Fruit fly (Drosophila melanogaster) whole organism, prepupa: ENCODE data around the gene Ccn.

Experiments used
- CG10631 ChIP-seq: fragments of 200-800 bp; sonication (Bioruptor generic); optimal IDR thresholded peaks from 2 replicates; lab custom pipeline; 2016; ENCODE audit warnings: missing biosample characterization, missing genetic modification characterization
- CG10669 ChIP-seq: fragments of 200-800 bp; sonication (Bioruptor generic); optimal IDR thresholded peaks from 3 replicates; lab custom pipeline; 2018; ENCODE audit warnings: missing biosample characterization, mild to moderate bottlenecking, missing genetic modification characterization, moderate library complexity
- CG11294 ChIP-seq: fragments of 200-800 bp; sonication (Bioruptor generic); IDR thresholded peaks from 2 replicates; pipeline ENCODE4 v1.3.6; 2022; ENCODE audit warnings: missing biosample characterization, missing genetic modification characterization
- CG1621 ChIP-seq: fragments of 200-800 bp; sonication (Bioruptor generic); optimal IDR thresholded peaks from 3 replicates; lab custom pipeline; 2018; ENCODE audit warnings: missing biosample characterization, mild to moderate bottlenecking, missing genetic modification characterization
- CG31627 ChIP-seq: fragments of 200-800 bp; sonication (Bioruptor generic); optimal IDR thresholded peaks from 3 replicates; lab custom pipeline; 2016; ENCODE audit warnings: missing biosample characterization, missing genetic modification characterization
- CG32006 ChIP-seq: fragments of 200-800 bp; sonication (Bioruptor generic); optimal IDR thresholded peaks from 3 replicates; lab custom pipeline; 2017; ENCODE audit warnings: missing biosample characterization, mild to moderate bottlenecking, missing genetic modification characterization
- CG34406 ChIP-seq: fragments of 200-800 bp; sonication (Bioruptor generic); optimal IDR thresholded peaks from 3 replicates; lab custom pipeline; 2016; ENCODE audit warnings: missing biosample characterization, missing genetic modification characterization
- CG6276 ChIP-seq: fragments of 200-800 bp; sonication (Bioruptor generic); optimal IDR thresholded peaks from 2 replicates; lab custom pipeline; 2017; ENCODE audit warnings: missing biosample characterization, mild to moderate bottlenecking, missing genetic modification characterization
- CG6792 ChIP-seq: fragments of 200-800 bp; sonication (Bioruptor generic); optimal IDR thresholded peaks from 3 replicates; lab custom pipeline; 2016; ENCODE audit warnings: missing biosample characterization, missing genetic modification characterization
- CG6808 ChIP-seq: fragments of 200-800 bp; sonication (Bioruptor generic); optimal IDR thresholded peaks from 3 replicates; lab custom pipeline; 2017; ENCODE audit warnings: missing biosample characterization, missing genetic modification characterization, mild to moderate bottlenecking, moderate library complexity, missing genetic modification reagents
- CG7368 ChIP-seq: fragments of 200-800 bp; sonication (Bioruptor generic); optimal IDR thresholded peaks from 3 replicates; lab custom pipeline; 2016; ENCODE audit warnings: missing biosample characterization, missing genetic modification characterization
- CG8319 ChIP-seq: fragments of 200-800 bp; sonication (Bioruptor generic); optimal IDR thresholded peaks from 3 replicates; lab custom pipeline; 2016; ENCODE audit warnings: missing biosample characterization, missing genetic modification characterization
- CG8632 ChIP-seq: fragments of 200-800 bp; sonication (Bioruptor generic); optimal IDR thresholded peaks from 3 replicates; lab custom pipeline; 2016; ENCODE audit warnings: missing biosample characterization, missing genetic modification characterization
- Eip75B ChIP-seq: fragments of 200-800 bp; sonication (Bioruptor generic); optimal IDR thresholded peaks from 3 replicates; lab custom pipeline; 2016; ENCODE audit warnings: missing biosample characterization, missing genetic modification characterization
- Eip78C ChIP-seq: fragments of 200-800 bp; sonication (Bioruptor generic); peaks from one replicate; lab custom pipeline; 2016; ENCODE audit warnings: missing biosample characterization, missing genetic modification characterization
- Eip93F ChIP-seq: fragments of 200-800 bp; sonication (Bioruptor generic); optimal IDR thresholded peaks from 2 replicates; lab custom pipeline; 2016; ENCODE audit warnings: missing biosample characterization, mild to moderate bottlenecking, missing genetic modification characterization
- Ets21C ChIP-seq: fragments of 200-800 bp; sonication (Bioruptor generic); optimal IDR thresholded peaks from 3 replicates; lab custom pipeline; 2016; ENCODE audit warnings: missing biosample characterization, missing genetic modification characterization
- Ets96B ChIP-seq: fragments of 200-800 bp; optimal IDR thresholded peaks from 2 replicates; lab custom pipeline; 2019; ENCODE audit warnings: missing biosample characterization, mild to moderate bottlenecking, missing genetic modification characterization, moderate library complexity
- Gug ChIP-seq: fragments of 200-800 bp; sonication (Bioruptor generic); IDR thresholded peaks from 2 replicates; pipeline ENCODE4 v1.3.6; 2022; ENCODE audit warnings: missing biosample characterization, missing genetic modification characterization
- Hr38 ChIP-seq: sonication (Bioruptor generic); optimal IDR thresholded peaks from 2 replicates; lab custom pipeline; 2016; ENCODE audit warnings: missing biosample characterization, missing genetic modification characterization
- Hr4 ChIP-seq: fragments of 200-800 bp; sonication (Bioruptor generic); optimal IDR thresholded peaks from 3 replicates; lab custom pipeline; 2016; ENCODE audit warnings: missing biosample characterization, missing genetic modification characterization
- Lpt ChIP-seq: fragments of 200-800 bp; sonication (Bioruptor generic); optimal IDR thresholded peaks from 3 replicates; lab custom pipeline; 2016; ENCODE audit warnings: missing biosample characterization, missing genetic modification characterization
- Met ChIP-seq: fragments of 200-800 bp; sonication (Bioruptor generic); optimal IDR thresholded peaks from 3 replicates; lab custom pipeline; 2016; ENCODE audit warnings: missing biosample characterization, missing genetic modification characterization
- OdsH ChIP-seq: fragments of 200-800 bp; sonication (Bioruptor generic); optimal IDR thresholded peaks from 3 replicates; lab custom pipeline; 2016; ENCODE audit warnings: missing biosample characterization, missing genetic modification characterization
- Sox102F ChIP-seq: fragments of 200-800 bp; sonication (Bioruptor generic); optimal IDR thresholded peaks from 2 replicates; lab custom pipeline; 2016; ENCODE audit warnings: missing biosample characterization, mild to moderate bottlenecking, missing genetic modification characterization
- Sox14 ChIP-seq: fragments of 200-800 bp; sonication (Bioruptor generic); optimal IDR thresholded peaks from 3 replicates; lab custom pipeline; 2016; ENCODE audit warnings: missing biosample characterization, missing genetic modification characterization
- Sox15 ChIP-seq: fragments of 200-800 bp; sonication (Bioruptor generic); optimal IDR thresholded peaks from 3 replicates; lab custom pipeline; 2016; ENCODE audit warnings: missing biosample characterization, missing genetic modification characterization
- acj6 ChIP-seq: fragments of 200-800 bp; sonication (Bioruptor generic); optimal IDR thresholded peaks from 3 replicates; lab custom pipeline; 2016; ENCODE audit warnings: missing biosample characterization, missing genetic modification characterization
- cyc ChIP-seq: fragments of 200-800 bp; sonication (Bioruptor generic); optimal IDR thresholded peaks from 3 replicates; lab custom pipeline; 2016; ENCODE audit warnings: missing biosample characterization, missing genetic modification characterization
- dac ChIP-seq: fragments of 200-800 bp; sonication (Bioruptor generic); optimal IDR thresholded peaks from 2 replicates; lab custom pipeline; 2017; ENCODE audit warnings: missing biosample characterization, mild to moderate bottlenecking, missing genetic modification characterization
- dsx ChIP-seq: fragments of 200-800 bp; optimal IDR thresholded peaks from 3 replicates; lab custom pipeline; 2019; ENCODE audit warnings: missing biosample characterization, mild to moderate bottlenecking, missing genetic modification characterization, moderate library complexity; ENCODE audit not compliant: poor library complexity, severe bottlenecking
- eg ChIP-seq: fragments of 200-800 bp; sonication (Bioruptor generic); IDR thresholded peaks from 3 replicates; pipeline ENCODE4 v1.3.6; 2022; ENCODE audit warnings: missing biosample characterization, missing genetic modification characterization
- fd85E ChIP-seq: fragments of 200-800 bp; sonication (Bioruptor generic); optimal IDR thresholded peaks from 3 replicates; lab custom pipeline; 2016; ENCODE audit warnings: missing biosample characterization, missing genetic modification characterization
- fkh ChIP-seq: fragments of 200-800 bp; sonication (Bioruptor generic); optimal IDR thresholded peaks from 3 replicates; lab custom pipeline; 2017; ENCODE audit warnings: missing biosample characterization, mild to moderate bottlenecking, missing genetic modification characterization, moderate library complexity
- lz ChIP-seq: fragments of 200-800 bp; sonication (Bioruptor generic); optimal IDR thresholded peaks from 3 replicates; lab custom pipeline; 2016; ENCODE audit warnings: missing biosample characterization, missing genetic modification characterization
- net ChIP-seq: fragments of 200-800 bp; sonication (Bioruptor generic); optimal IDR thresholded peaks from 3 replicates; lab custom pipeline; 2016; ENCODE audit warnings: missing biosample characterization, missing genetic modification characterization
- pdm3 ChIP-seq: fragments of 200-800 bp; sonication (Bioruptor generic); optimal IDR thresholded peaks from 3 replicates; lab custom pipeline; 2016; ENCODE audit warnings: missing biosample characterization, missing genetic modification characterization
- salr ChIP-seq, 2 experiments: fragments of 200-800 bp; sonication (Bioruptor generic); optimal IDR thresholded peaks; 3 replicates each; lab custom pipeline; 2016 to 2018; ENCODE audit warnings: missing biosample characterization in 2 of 2, missing genetic modification characterization in 2 of 2, mild to moderate bottlenecking in 1 of 2
- ss ChIP-seq, 2 experiments: fragments of 200-800 bp; sonication (Bioruptor generic); optimal IDR thresholded peaks; 2 replicates in 1 of 2; 3 replicates in 1 of 2; lab custom pipeline; 2017 to 2018; ENCODE audit warnings: mild to moderate bottlenecking in 2 of 2, missing biosample characterization in 2 of 2, missing genetic modification characterization in 2 of 2, moderate library complexity in 1 of 2
- svp ChIP-seq: fragments of 200-800 bp; sonication (Bioruptor generic); peaks from one replicate; lab custom pipeline; 2016; ENCODE audit warnings: missing biosample characterization, missing genetic modification characterization
- vri ChIP-seq: fragments of 200-800 bp; sonication (Bioruptor generic); optimal IDR thresholded peaks from 3 replicates; lab custom pipeline; 2016; ENCODE audit warnings: missing biosample characterization, mild to moderate bottlenecking, missing genetic modification characterization

Gene Ccn

DNA sequence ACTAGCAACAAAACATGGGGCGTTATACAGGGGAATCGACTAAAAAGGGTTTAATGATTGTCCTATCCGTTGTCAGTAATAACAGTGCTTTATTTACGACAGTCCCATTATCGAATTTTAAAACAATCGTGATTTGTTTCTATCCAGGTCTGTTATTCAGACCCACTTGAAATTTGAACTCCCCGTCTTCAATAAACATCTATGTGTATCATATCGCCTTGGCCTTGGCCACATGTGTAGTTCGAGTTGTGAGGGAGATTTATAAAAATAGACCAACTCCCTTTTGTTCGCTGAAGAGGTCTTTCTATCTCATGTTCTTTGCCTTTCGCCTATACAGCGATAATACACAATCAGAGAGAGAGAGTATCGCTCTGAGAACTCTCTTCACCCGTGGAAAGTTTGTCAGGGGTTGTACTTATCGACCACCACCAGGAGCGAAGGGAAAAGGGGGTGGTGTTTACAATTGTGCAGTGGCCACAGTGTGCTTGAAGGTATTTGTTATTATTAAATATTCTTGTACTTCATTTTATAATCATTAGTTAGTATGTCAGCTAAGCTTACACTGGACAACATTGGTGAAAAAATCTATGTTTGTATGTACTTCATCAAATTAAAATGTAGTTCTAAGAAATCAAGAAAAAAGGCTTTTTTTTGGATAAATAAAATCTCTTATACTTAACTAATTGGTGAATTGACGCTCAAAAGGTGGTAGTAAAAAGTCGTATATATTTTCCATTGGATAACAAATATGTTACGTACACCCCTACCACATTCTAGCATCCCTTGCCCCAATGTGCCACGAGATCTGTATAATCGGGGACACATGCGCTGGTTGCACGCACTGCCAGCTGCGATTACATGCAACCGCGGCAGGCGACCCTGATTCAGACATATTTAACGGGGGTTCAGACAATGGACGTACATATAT is 67.6 kb downstream of the Ccn start (continued):
- TF ChIP-seq Sox15 (GFP tag; lab: Kevin White, UChicago), result peak; percentile 60
- TF ChIP-seq fd85E (GFP tag; lab: Kevin White, UChicago), result peak; percentile 38
- TF ChIP-seq svp (GFP tag; lab: Kevin White, UChicago), result peak; percentile 93
- peak; percentile 36 to 77 for TF ChIP-seq salr (GFP tag; optimal IDR thresholded peaks at IDR 0.05; lab: Kevin White, UChicago)
- TF ChIP-seq ss (GFP tag; optimal IDR thresholded peaks at IDR 0.05; lab: Kevin White, UChicago), result peak; percentile 71 to 85
- TF ChIP-seq CG32006, result peak; percentile 82
- peak; percentile 52 for TF ChIP-seq CG7368
- peak; percentile 43; the same call in 1 of the 2 replicates for TF ChIP-seq Gug (GFP tag; lab: Robert Waterston, UW)
- TF ChIP-seq OdsH (GFP tag; lab: Kevin White, UChicago), result peak; percentile 77
- peak; percentile 71 for TF ChIP-seq CG1621 (tag; lab: Kevin White, UChicago)
- peak; percentile 28 for TF ChIP-seq vri (GFP tag; lab: Kevin White, UChicago)
- peak; percentile 80 for TF ChIP-seq Met (GFP tag; lab: Kevin White, UChicago)
- TF ChIP-seq Eip93F (GFP tag; lab: Kevin White, UChicago), result no peak
- TF ChIP-seq Ets21C, result peak; percentile 59
- peak; percentile 71 for TF ChIP-seq pdm3
- peak; percentile 69 for TF ChIP-seq net (GFP tag; lab: Kevin White, UChicago)
- peak; percentile 72 for TF ChIP-seq CG31627 (GFP tag; lab: Kevin White, UChicago)
- peak; percentile 64 for TF ChIP-seq Lpt
- no peak for TF ChIP-seq dac
- peak; percentile 69 for TF ChIP-seq cyc (GFP tag; lab: Kevin White, UChicago)
- peak; percentile 83 for TF ChIP-seq CG6808 (GFP tag; lab: Kevin White, UChicago)
- TF ChIP-seq Hr38 (GFP tag; lab: Kevin White, UChicago), result no peak
- TF ChIP-seq fkh (GFP tag; lab: Kevin White, UChicago), result peak; percentile 57
- peak; percentile 68 for TF ChIP-seq CG6276 (GFP tag; lab: Kevin White, UChicago)
- TF ChIP-seq Hr4, result peak; percentile 72
- peak; percentile 74 for TF ChIP-seq CG34406 (GFP tag; lab: Kevin White, UChicago)
- no peak for TF ChIP-seq CG11294
- peak; percentile 81 for TF ChIP-seq Eip75B
- TF ChIP-seq eg (GFP tag; lab: Robert Waterston, UW), result peak; percentile 51; the same call in 2 of the 3 replicates
- peak; percentile 85 for TF ChIP-seq Ets96B (tag; lab: Kevin White, UChicago)
- TF ChIP-seq CG8319, result peak; percentile 68
- peak; percentile 69 for TF ChIP-seq Sox102F (GFP tag; lab: Kevin White, UChicago)
- TF ChIP-seq CG8632 (GFP tag; lab: Kevin White, UChicago), result peak; percentile 78
- peak; percentile 93 for TF ChIP-seq Eip78C (GFP tag; lab: Kevin White, UChicago)
- peak; percentile 79 for TF ChIP-seq CG6792 (GFP tag; lab: Kevin White, UChicago)
- peak; percentile 75 for TF ChIP-seq acj6 (GFP tag; lab: Kevin White, UChicago)

DNA sequence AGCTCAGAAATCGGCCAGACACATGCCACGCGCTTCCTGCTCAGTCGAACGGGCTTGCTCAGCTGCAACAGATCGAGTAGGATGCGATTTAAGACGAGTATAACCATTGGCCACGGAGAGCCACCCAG is 68.1 kb downstream of the Ccn start, which contains the start of gene CG32182:
TSS of gene CG32182 (plus strand) at position 29 of the 128 bp plus-strand sequence.
- no peak for TF ChIP-seq CG10669 (GFP tag; lab: Kevin White, UChicago)
- no peak for TF ChIP-seq Eip93F (GFP tag; lab: Kevin White, UChicago)
- TF ChIP-seq dac, result no peak
- no peak for TF ChIP-seq lz
- TF ChIP-seq ss (GFP tag; optimal IDR thresholded peaks at IDR 0.05; lab: Kevin White, UChicago), result no peak
- TF ChIP-seq CG7368, result no peak
- no peak for TF ChIP-seq Sox14 (GFP tag; lab: Kevin White, UChicago)
- no peak for TF ChIP-seq Hr38 (GFP tag; lab: Kevin White, UChicago)
- TF ChIP-seq salr (GFP tag; optimal IDR thresholded peaks at IDR 0.05; lab: Kevin White, UChicago), result no peak
- TF ChIP-seq Sox102F (GFP tag; lab: Kevin White, UChicago), result no peak
- TF ChIP-seq CG10631 (GFP tag; lab: Kevin White, UChicago), result no peak
- no peak for TF ChIP-seq dsx
- no peak for TF ChIP-seq CG6808 (GFP tag; lab: Kevin White, UChicago)
- no peak for TF ChIP-seq vri (GFP tag; lab: Kevin White, UChicago)
